Worm (Caenorhabditis elegans) whole organism, midembryonic: ENCODE data around the gene R144.13.
A peak's percentile ranks its signal among the peaks of the same experiment; 100 is the strongest.
"Not testable (repeated sequence)": the region's sequence is repeated elsewhere in the genome, so short reads cannot be mapped to it uniquely, and the experiment has no call there.

Experiments
- T22C8.4 ChIP-seq: fragments of 200-800 bp; sonication (Bioruptor generic); IDR thresholded peaks from 2 replicates; pipeline ENCODE4 v1.3.6; 2022; ENCODE audit warnings: missing genetic modification characterization, missing compliant biosample characterization
- cog-1 ChIP-seq: sonication (generic microtip); optimal IDR thresholded peaks from 2 replicates; lab custom pipeline; 2016; ENCODE audit warnings: missing genetic modification characterization, missing compliant biosample characterization
- flt-1 ChIP-seq: fragments of 200-800 bp; sonication (Bioruptor generic); IDR thresholded peaks from 2 replicates; pipeline ENCODE4 v1.3.6; 2022; ENCODE audit warnings: missing genetic modification characterization, missing compliant biosample characterization
- klf-2 ChIP-seq: fragments of 200-800 bp; sonication (Bioruptor generic); conservative IDR thresholded peaks from 2 replicates; pipeline ENCODE4 v1.3.6; 2022; ENCODE audit warnings: missing genetic modification reagents, missing genetic modification characterization, missing compliant biosample characterization
- med-1 ChIP-seq: sonication (generic microtip); optimal IDR thresholded peaks from 2 replicates; lab custom pipeline; 2017; ENCODE audit warnings: missing genetic modification characterization, mild to moderate bottlenecking, missing compliant biosample characterization, antibody characterized with exemption, missing genetic modification reagents; ENCODE audit not compliant: insufficient read depth
- ref-1 ChIP-seq: fragments of 200-800 bp; sonication (Bioruptor generic); conservative IDR thresholded peaks from 2 replicates; pipeline ENCODE4 v1.3.6; 2022; ENCODE audit warnings: missing genetic modification reagents, missing genetic modification characterization, missing compliant biosample characterization
- tab-1 ChIP-seq: fragments of 200-800 bp; sonication (Bioruptor generic); IDR thresholded peaks from 2 replicates; pipeline ENCODE4 v1.3.6; 2022; ENCODE audit warnings: missing genetic modification characterization, missing compliant biosample characterization
- ztf-23 ChIP-seq: fragments of 200-800 bp; sonication (Bioruptor generic); IDR thresholded peaks from 2 replicates; pipeline ENCODE4 v1.3.6; 2022; ENCODE audit warnings: missing genetic modification reagents, missing genetic modification characterization, missing compliant biosample characterization
- ztf-29 ChIP-seq: fragments of 200-800 bp; sonication (Bioruptor generic); IDR thresholded peaks from 2 replicates; pipeline ENCODE4 v1.3.6; 2022; ENCODE audit warnings: missing genetic modification reagents, missing genetic modification characterization, missing compliant biosample characterization

The R144.13 gene

ce11 chrIII:5042112-5042511 lies 19.0 kb downstream of the R144.13 start, which contains the start of gene nlp-43:
TSS of gene nlp-43 (plus strand) at chrIII:5042412.
- TF ChIP-seq T22C8.4 (GFP tag; lab: Robert Waterston, UW) (no peak), ref-1 (GFP tag; lab: Robert Waterston, UW) (no peak)

ce11 chrIII:5044709-5045108 lies 21.6 kb downstream of the R144.13 start, which contains the start of gene C45G9.14:
TSS of gene C45G9.14 (plus strand) at chrIII:5045009.
- TF ChIP-seq ztf-23 (GFP tag; lab: Robert Waterston, UW) (no peak), cog-1 (no peak), T22C8.4 (GFP tag; lab: Robert Waterston, UW) (no peak), ref-1 (GFP tag; lab: Robert Waterston, UW) (no peak), klf-2 (GFP tag; lab: Robert Waterston, UW) (no peak), ztf-29 (GFP tag; lab: Robert Waterston, UW) (no peak), tab-1 (no peak), flt-1 (GFP tag; lab: Robert Waterston, UW) (no peak), med-1 (GFP tag; lab: Kevin White, UChicago) (no peak)

ce11 chrIII:5047175-5047574 lies 24.1 kb downstream of the R144.13 start, which contains the start of gene txbp-3:
TSS of gene txbp-3 (minus strand) at chrIII:5047459.
- TF ChIP-seq flt-1 (GFP tag; lab: Robert Waterston, UW) (no peak), ztf-29 (GFP tag; lab: Robert Waterston, UW) (no peak), klf-2 (GFP tag; lab: Robert Waterston, UW) (no peak), T22C8.4 (GFP tag; lab: Robert Waterston, UW) (no peak), tab-1 (no peak), cog-1 (peak; percentile 21), med-1 (GFP tag; lab: Kevin White, UChicago) (no peak), ztf-23 (GFP tag; lab: Robert Waterston, UW) (peak; percentile 71), ref-1 (GFP tag; lab: Robert Waterston, UW) (no peak)

ce11 chrIII:5047740-5048139 lies 24.7 kb downstream of the R144.13 start, which contains the start of gene C45G9.5:
TSS of gene C45G9.5 (plus strand) at chrIII:5048117.
- TF ChIP-seq flt-1 (GFP tag; lab: Robert Waterston, UW), result no peak
- no peak for TF ChIP-seq ztf-29 (GFP tag; lab: Robert Waterston, UW)
- TF ChIP-seq T22C8.4 (GFP tag; lab: Robert Waterston, UW), result no peak
- no peak for TF ChIP-seq med-1 (GFP tag; lab: Kevin White, UChicago)
- no peak for TF ChIP-seq ref-1 (GFP tag; lab: Robert Waterston, UW)
- no peak for TF ChIP-seq ztf-23 (GFP tag; lab: Robert Waterston, UW)
- TF ChIP-seq klf-2 (GFP tag; lab: Robert Waterston, UW), result no peak
- no peak for TF ChIP-seq tab-1
- no peak for TF ChIP-seq cog-1

ce11 chrIII:5051949-5052348 lies 28.9 kb downstream of the R144.13 start, which contains the start of gene C45G9.15:
TSS of gene C45G9.15 (minus strand) at chrIII:5052049.
- TF ChIP-seq med-1 (GFP tag; lab: Kevin White, UChicago), result no peak
- no peak for TF ChIP-seq ztf-23 (GFP tag; lab: Robert Waterston, UW)

ce11 chrIII:5053541-5053940 lies 30.5 kb downstream of the R144.13 start, which contains the start of gene C45G9.8:
TSS of gene C45G9.8 (minus strand) at chrIII:5053641.
- no peak for TF ChIP-seq cog-1
- TF ChIP-seq flt-1 (GFP tag; lab: Robert Waterston, UW), result no peak
- TF ChIP-seq ztf-29 (GFP tag; lab: Robert Waterston, UW), result no peak
- TF ChIP-seq med-1 (GFP tag; lab: Kevin White, UChicago), result no peak
- no peak for TF ChIP-seq T22C8.4 (GFP tag; lab: Robert Waterston, UW)
- TF ChIP-seq klf-2 (GFP tag; lab: Robert Waterston, UW), result no peak
- TF ChIP-seq ref-1 (GFP tag; lab: Robert Waterston, UW), result no peak
- no peak for TF ChIP-seq tab-1
- no peak for TF ChIP-seq ztf-23 (GFP tag; lab: Robert Waterston, UW)

- TF ChIP-seq ref-1, klf-2, flt-1 (GFP tag; lab: Robert Waterston, UW): not testable (repeated sequence)
Observed at ce11 chrIII:5055709-5056108, 32.6 kb downstream of the R144.13 start, which contains the start of gene C45G9.9. TSS of gene C45G9.9 (minus strand) at chrIII:5055809.

ce11 chrIII:5061798-5062197 lies 38.7 kb downstream of the R144.13 start, which contains the start of gene C45G9.10:
TSS of gene C45G9.10 (minus strand) at chrIII:5061898.
- TF ChIP-seq ref-1 (GFP tag; lab: Robert Waterston, UW) (no peak), T22C8.4 (GFP tag; lab: Robert Waterston, UW) (no peak), tab-1 (no peak), ztf-29 (GFP tag; lab: Robert Waterston, UW) (no peak), cog-1 (no peak), ztf-23 (GFP tag; lab: Robert Waterston, UW) (no peak), klf-2 (GFP tag; lab: Robert Waterston, UW) (no peak), med-1 (GFP tag; lab: Kevin White, UChicago) (no peak), flt-1 (GFP tag; lab: Robert Waterston, UW) (no peak)

- TF ChIP-seq ztf-29 (GFP tag; lab: Robert Waterston, UW); T22C8.4 (GFP tag; lab: Robert Waterston, UW); tab-1: not testable (repeated sequence)
Observed at ce11 chrIII:5062406-5062805, 39.3 kb downstream of the R144.13 start, which contains the start of gene C45G9.4. TSS of gene C45G9.4 (plus strand) at chrIII:5062706.

ce11 chrIII:5068675-5069233 lies 45.7 kb downstream of the R144.13 start, which contains the start of the genes C45G9.11 and C45G9.2:
TSS of gene C45G9.11 (minus strand) at chrIII:5068725.
TSS of gene C45G9.2 (plus strand) at chrIII:5069066.
- TF ChIP-seq ztf-23 (GFP tag; lab: Robert Waterston, UW) (peak; percentile 74), ztf-29 (GFP tag; lab: Robert Waterston, UW) (no peak), cog-1 (peak; percentile 62), flt-1 (GFP tag; lab: Robert Waterston, UW) (peak; percentile 61)
